Worm (Caenorhabditis elegans) whole organism, L4/young adult: ENCODE results near the gene vha-1.

Source experiments
- W03F9.2 ChIP-seq: fragments of 150-350 bp; optimal IDR thresholded peaks from 2 replicates; lab custom pipeline; 2014; ENCODE audit warnings: missing biosample characterization, missing genetic modification characterization
- dao-5 ChIP-seq: sonication (generic microtip); optimal IDR thresholded peaks from 2 replicates; lab custom pipeline; 2016; ENCODE audit warnings: missing genotype, missing genetic modification characterization, moderate library complexity, missing compliant biosample characterization
- him-1 ChIP-seq: sonication (generic microtip); optimal IDR thresholded peaks from 2 replicates; lab custom pipeline; 2016; ENCODE audit warnings: missing genotype, missing genetic modification reagents, missing genetic modification characterization, missing compliant biosample characterization

ce11 chrIII:9798478-9799157, 17.6 kb downstream of the vha-1 start, which contains the start of gene ZK632.2:
- TF ChIP-seq W03F9.2 (tag; lab: Kevin White, UChicago) (no peak), dao-5 (tag; lab: Kevin White, UChicago) (no peak), him-1 (tag; lab: Kevin White, UChicago) (no peak)
